Worm (Caenorhabditis elegans): ENCODE data around the gene K08D8.1.

- TF ChIP-seq mxl-1 (tag; optimal IDR thresholded peaks at IDR 0.05) (no peak), lin-35 (GFP tag; optimal IDR thresholded peaks at IDR 0.05) (no peak), die-1 (tag; optimal IDR thresholded peaks at IDR 0.05) (no peak), B0336.3 (GFP tag; IDR thresholded peaks at IDR 0.05) (no peak), hrde-1 (tag; optimal IDR thresholded peaks at IDR 0.05; ENCODE audit: borderline replicate concordance) (no peak), Y79H2A.3 (GFP tag; conservative IDR thresholded peaks at IDR 0.05) (no peak), snpc-4 (GFP tag; optimal IDR thresholded peaks at IDR 0.05) (no peak), snpc-4 (tag; optimal IDR thresholded peaks at IDR 0.05) (no peak), unc-62 (GFP tag; optimal IDR thresholded peaks at IDR 0.05) (no peak), F55B11.4 (tag; optimal IDR thresholded peaks at IDR 0.05; ENCODE audit: borderline replicate concordance, insufficient read depth) (no peak), ccch-3 (GFP tag; optimal IDR thresholded peaks at IDR 0.05) (no peak), ama-1 (optimal IDR thresholded peaks at IDR 0.05) (no peak), ama-1 (GFP tag; optimal IDR thresholded peaks at IDR 0.05) (no peak)
These were observed 32.5 kb upstream of the K08D8.1 start, which contains the start of gene gcy-18 for ce11 chrIV:12859797-12860196.

Data from whole organism, young adult.